Worm (Caenorhabditis elegans) whole organism, midembryonic: ENCODE data around the gene sodh-2.

Experiments used
- T22C8.4 ChIP-seq: fragments of 200-800 bp; sonication (Bioruptor generic); IDR thresholded peaks from 2 replicates; pipeline ENCODE4 v1.3.6; 2022; ENCODE audit warnings: missing genetic modification characterization, missing compliant biosample characterization
- cog-1 ChIP-seq: sonication (generic microtip); optimal IDR thresholded peaks from 2 replicates; lab custom pipeline; 2016; ENCODE audit warnings: missing genetic modification characterization, missing compliant biosample characterization
- flt-1 ChIP-seq: fragments of 200-800 bp; sonication (Bioruptor generic); IDR thresholded peaks from 2 replicates; pipeline ENCODE4 v1.3.6; 2022; ENCODE audit warnings: missing genetic modification characterization, missing compliant biosample characterization
- klf-2 ChIP-seq: fragments of 200-800 bp; sonication (Bioruptor generic); conservative IDR thresholded peaks from 2 replicates; pipeline ENCODE4 v1.3.6; 2022; ENCODE audit warnings: missing genetic modification reagents, missing genetic modification characterization, missing compliant biosample characterization
- med-1 ChIP-seq: sonication (generic microtip); optimal IDR thresholded peaks from 2 replicates; lab custom pipeline; 2017; ENCODE audit warnings: missing genetic modification characterization, mild to moderate bottlenecking, missing compliant biosample characterization, antibody characterized with exemption, missing genetic modification reagents; ENCODE audit not compliant: insufficient read depth
- ref-1 ChIP-seq: fragments of 200-800 bp; sonication (Bioruptor generic); conservative IDR thresholded peaks from 2 replicates; pipeline ENCODE4 v1.3.6; 2022; ENCODE audit warnings: missing genetic modification reagents, missing genetic modification characterization, missing compliant biosample characterization
- tab-1 ChIP-seq: fragments of 200-800 bp; sonication (Bioruptor generic); IDR thresholded peaks from 2 replicates; pipeline ENCODE4 v1.3.6; 2022; ENCODE audit warnings: missing genetic modification characterization, missing compliant biosample characterization
- ztf-23 ChIP-seq: fragments of 200-800 bp; sonication (Bioruptor generic); IDR thresholded peaks from 2 replicates; pipeline ENCODE4 v1.3.6; 2022; ENCODE audit warnings: missing genetic modification reagents, missing genetic modification characterization, missing compliant biosample characterization
- ztf-29 ChIP-seq: fragments of 200-800 bp; sonication (Bioruptor generic); IDR thresholded peaks from 2 replicates; pipeline ENCODE4 v1.3.6; 2022; ENCODE audit warnings: missing genetic modification reagents, missing genetic modification characterization, missing compliant biosample characterization

- TF ChIP-seq ztf-29 (GFP tag; lab: Robert Waterston, UW) (no peak), flt-1 (no peak), tab-1 (GFP tag; lab: Robert Waterston, UW) (no peak), klf-2 (GFP tag; lab: Robert Waterston, UW) (no peak), T22C8.4 (GFP tag; lab: Robert Waterston, UW) (no peak), med-1 (no peak), cog-1 (no peak), ztf-23 (no peak), ref-1 (no peak)
Observed at ce11 chrV:11868142-11868541, 22.9 kb downstream of the sodh-2 start, which contains the start of gene R13H4.7.
